Worm (Caenorhabditis elegans): ENCODE data around the gene Y45F3A.9.

DNA sequence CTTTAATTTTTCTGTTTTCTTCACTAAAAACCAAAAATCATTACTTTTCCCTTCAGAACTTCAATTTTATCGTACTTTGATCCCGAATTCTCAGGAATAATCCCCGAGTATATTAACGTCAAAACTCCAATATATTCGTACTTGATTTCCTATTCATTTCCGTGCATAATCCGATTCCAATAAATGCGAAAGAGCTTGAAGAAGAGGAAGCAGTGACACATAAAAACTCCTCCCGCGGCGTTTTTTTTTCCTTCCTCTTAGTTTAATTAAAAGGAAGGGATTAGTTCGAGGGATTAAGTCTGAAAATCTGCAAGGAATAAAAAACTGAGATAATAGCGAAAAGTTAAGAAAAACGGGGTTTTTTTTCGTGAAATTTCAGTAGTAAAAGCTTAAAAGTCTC, 5.9 kb upstream of the Y45F3A.9 start:
- TF ChIP-seq ets-4 (tag; optimal IDR thresholded peaks at IDR 0.05) (no peak), nfya-1 (tag; optimal IDR thresholded peaks at IDR 0.05) (no peak), ceh-48 (tag; optimal IDR thresholded peaks at IDR 0.05) (no peak), hlh-13 (GFP tag; optimal IDR thresholded peaks at IDR 0.05) (no peak), ceh-9 (tag; optimal IDR thresholded peaks at IDR 0.05) (no peak), pqm-1 (tag; optimal IDR thresholded peaks at IDR 0.05) (no peak), pros-1 (tag; optimal IDR thresholded peaks at IDR 0.05) (no peak), F13H6.1 (tag; optimal IDR thresholded peaks at IDR 0.05) (no peak), nhr-11 (tag; optimal IDR thresholded peaks at IDR 0.05) (no peak), unc-55 (GFP tag; optimal IDR thresholded peaks at IDR 0.05) (no peak), nhr-232 (tag; optimal IDR thresholded peaks at IDR 0.05) (no peak), sox-4 (tag; optimal IDR thresholded peaks at IDR 0.05) (no peak), Y22D7AL.16 (tag; optimal IDR thresholded peaks at IDR 0.05) (no peak), K09A11.1 (tag; optimal IDR thresholded peaks at IDR 0.05; ENCODE audit: insufficient read depth) (no peak)

Data from whole organism, late embryonic.